Worm (Caenorhabditis elegans) whole organism, L4 larva: ENCODE data around the gene K07C5.2.
A peak's percentile ranks its signal among the peaks of the same experiment; 100 is the strongest.

Experiments used
- D1046.2 ChIP-seq: fragments of 200-800 bp; sonication (Bioruptor generic); IDR thresholded peaks from 2 replicates; pipeline ENCODE4 v1.3.6; 2022; ENCODE audit warnings: missing genetic modification characterization, missing compliant biosample characterization
- F26F4.8 ChIP-seq: fragments of 200-800 bp; sonication (Bioruptor generic); conservative IDR thresholded peaks from 2 replicates; pipeline ENCODE4 v1.3.6; 2022; ENCODE audit warnings: missing genetic modification characterization, missing compliant biosample characterization
- F37D6.2 ChIP-seq: sonication (generic microtip); optimal IDR thresholded peaks from 2 replicates; lab custom pipeline; 2016; ENCODE audit warnings: mild to moderate bottlenecking, missing genetic modification characterization, missing compliant biosample characterization
- R02D3.7 ChIP-seq: fragments of 150-350 bp; sonication (generic microtip); optimal IDR thresholded peaks from 3 replicates; lab custom pipeline; 2014; ENCODE audit warnings: missing biosample characterization, missing genetic modification characterization
- T26A8.4 ChIP-seq: fragments of 200-800 bp; sonication (Bioruptor generic); IDR thresholded peaks from 2 replicates; pipeline ENCODE4 v1.3.6; 2022; ENCODE audit warnings: missing genetic modification characterization, missing compliant biosample characterization
- Y105C5A.15 ChIP-seq: fragments of 200-800 bp; sonication (Bioruptor generic); IDR thresholded peaks from 2 replicates; pipeline ENCODE4 v1.3.6; 2022; ENCODE audit warnings: missing genetic modification characterization, missing compliant biosample characterization
- Y75B8A.6 ChIP-seq: fragments of 200-800 bp; sonication (Bioruptor generic); IDR thresholded peaks from 2 replicates; pipeline ENCODE4 v1.3.6; 2022; ENCODE audit warnings: missing genetic modification reagents, missing genetic modification characterization, missing compliant biosample characterization
- ZK546.5 ChIP-seq, 2 experiments: sonication (generic microtip); optimal IDR thresholded peaks; 2 replicates each; lab custom pipeline; 2017; ENCODE audit warnings: missing biosample characterization in 2 of 2, missing genetic modification characterization in 2 of 2
- aly-2 ChIP-seq: sonication (generic microtip); optimal IDR thresholded peaks from 2 replicates; lab custom pipeline; 2018; ENCODE audit warnings: missing biosample characterization, missing genetic modification characterization
- ceh-44 ChIP-seq: fragments of 200-800 bp; sonication (Bioruptor generic); IDR thresholded peaks from 2 replicates; pipeline ENCODE4 v1.3.6; 2022; ENCODE audit warnings: missing genetic modification reagents, missing genetic modification characterization, missing compliant biosample characterization
- ceh-62 ChIP-seq: sonication (generic microtip); optimal IDR thresholded peaks from 2 replicates; lab custom pipeline; 2017; ENCODE audit warnings: missing biosample characterization, missing genetic modification characterization
- daf-16 ChIP-seq, 3 experiments: sonication (generic microtip); optimal IDR thresholded peaks; 2 replicates each; lab custom pipeline; 2016 to 2017; ENCODE audit warnings: missing genetic modification characterization in 3 of 3, missing genetic modification reagents in 3 of 3, mild to moderate bottlenecking in 2 of 3, missing compliant biosample characterization in 2 of 3, missing biosample characterization in 1 of 3, moderate library complexity in 1 of 3
- dmd-6 ChIP-seq: fragments of 200-800 bp; sonication (Bioruptor generic); IDR thresholded peaks from 2 replicates; pipeline ENCODE4 v1.3.6; 2022; ENCODE audit warnings: missing genetic modification reagents, missing genetic modification characterization, missing compliant biosample characterization
- dpl-1 ChIP-seq: fragments of 150-350 bp; optimal IDR thresholded peaks from 2 replicates; lab custom pipeline; 2014; ENCODE audit warnings: missing biosample characterization, missing genetic modification reagents, missing genetic modification characterization
- dve-1 ChIP-seq: sonication (generic microtip); optimal IDR thresholded peaks from 2 replicates; lab custom pipeline; 2017; ENCODE audit warnings: antibody characterized with exemption, mild to moderate bottlenecking, missing genetic modification characterization, missing compliant biosample characterization; ENCODE audit not compliant: insufficient read depth
- egl-27 ChIP-seq: sonication (generic microtip); optimal IDR thresholded peaks from 3 replicates; lab custom pipeline; 2017; ENCODE audit warnings: missing biosample characterization, missing genetic modification reagents, missing genetic modification characterization
- fkh-10 ChIP-seq: fragments of 150-350 bp; optimal IDR thresholded peaks from 2 replicates; lab custom pipeline; 2014; ENCODE audit warnings: missing biosample characterization, missing genetic modification reagents, missing genetic modification characterization
- gei-8 ChIP-seq: fragments of 200-800 bp; sonication (Bioruptor generic); optimal IDR thresholded peaks from 2 replicates; lab custom pipeline; 2018; ENCODE audit warnings: mild to moderate bottlenecking, missing genetic modification characterization, missing compliant biosample characterization
- hif-1 ChIP-seq, 2 experiments: sonication (generic microtip); optimal IDR thresholded peaks; 2 replicates each; lab custom pipeline; 2016 to 2017; ENCODE audit warnings: missing compliant biosample characterization in 2 of 2, missing genetic modification characterization in 2 of 2, missing genetic modification reagents in 2 of 2, missing genotype in 2 of 2, mild to moderate bottlenecking in 1 of 2
- hlh-11 ChIP-seq: fragments of 200-800 bp; sonication (Bioruptor generic); optimal IDR thresholded peaks from 2 replicates; lab custom pipeline; 2018; ENCODE audit warnings: mild to moderate bottlenecking, missing genetic modification characterization, missing compliant biosample characterization
- hmg-1.1 ChIP-seq: fragments of 200-800 bp; sonication (Bioruptor generic); IDR thresholded peaks from 2 replicates; pipeline ENCODE4 v1.3.6; 2022; ENCODE audit warnings: missing genetic modification reagents, missing genetic modification characterization, missing compliant biosample characterization
- lim-7 ChIP-seq: fragments of 200-800 bp; sonication (Bioruptor generic); IDR thresholded peaks from 2 replicates; pipeline ENCODE4 v1.3.6; 2022; ENCODE audit warnings: missing genetic modification characterization, missing compliant biosample characterization
- lin-13 ChIP-seq: fragments of 150-350 bp; optimal IDR thresholded peaks from 2 replicates; lab custom pipeline; 2014; ENCODE audit warnings: missing biosample characterization, missing genetic modification reagents, missing genetic modification characterization
- lin-15B ChIP-seq: fragments of 150-350 bp; sonication (generic microtip); optimal IDR thresholded peaks from 3 replicates; lab custom pipeline; 2014; ENCODE audit warnings: missing biosample characterization, missing genetic modification characterization
- lin-39 ChIP-seq: fragments of 150-350 bp; optimal IDR thresholded peaks from 2 replicates; lab custom pipeline; 2014; ENCODE audit warnings: missing biosample characterization, missing genetic modification reagents, missing genetic modification characterization
- lir-3 ChIP-seq: sonication (generic microtip); optimal IDR thresholded peaks from 2 replicates; lab custom pipeline; 2016; ENCODE audit warnings: mild to moderate bottlenecking, missing genetic modification characterization, missing compliant biosample characterization
- mep-1 ChIP-seq: fragments of 150-350 bp; sonication (generic microtip); optimal IDR thresholded peaks from 3 replicates; lab custom pipeline; 2014; ENCODE audit warnings: missing biosample characterization, missing genetic modification characterization
- mes-2 ChIP-seq: sonication (generic microtip); optimal IDR thresholded peaks from 2 replicates; lab custom pipeline; 2016; ENCODE audit warnings: missing genotype, mild to moderate bottlenecking, missing genetic modification characterization, missing compliant biosample characterization; ENCODE audit not compliant: poor library complexity, severe bottlenecking
- mxl-3 ChIP-seq: fragments of 200-800 bp; sonication (Bioruptor generic); optimal IDR thresholded peaks from 2 replicates; lab custom pipeline; 2018; ENCODE audit warnings: mild to moderate bottlenecking, missing genetic modification characterization, missing compliant biosample characterization
- nhr-102 ChIP-seq: sonication (generic microtip); optimal IDR thresholded peaks from 2 replicates; lab custom pipeline; 2016; ENCODE audit warnings: mild to moderate bottlenecking, missing genetic modification characterization, moderate library complexity, missing compliant biosample characterization
- nhr-111 ChIP-seq: fragments of 200-800 bp; sonication (Bioruptor generic); optimal IDR thresholded peaks from 2 replicates; lab custom pipeline; 2018; ENCODE audit warnings: mild to moderate bottlenecking, missing genetic modification characterization, missing compliant biosample characterization
- nhr-28 ChIP-seq: fragments of 150-350 bp; optimal IDR thresholded peaks from 2 replicates; lab custom pipeline; 2014; ENCODE audit warnings: missing biosample characterization, missing genetic modification characterization
- nhr-77 ChIP-seq: fragments of 150-350 bp; optimal IDR thresholded peaks from 2 replicates; lab custom pipeline; 2014; ENCODE audit warnings: missing biosample characterization, missing genetic modification characterization
- php-3 ChIP-seq: fragments of 200-800 bp; sonication (Bioruptor generic); IDR thresholded peaks from 2 replicates; pipeline ENCODE4 v1.3.6; 2022; ENCODE audit warnings: missing genetic modification reagents, missing genetic modification characterization, missing compliant biosample characterization
- set-16 ChIP-seq: fragments of 200-800 bp; sonication (Bioruptor generic); IDR thresholded peaks from 2 replicates; pipeline ENCODE4 v1.3.6; 2022; ENCODE audit warnings: missing genetic modification reagents, missing genetic modification characterization, missing compliant biosample characterization
- spr-1 ChIP-seq: sonication (generic microtip); optimal IDR thresholded peaks from 2 replicates; lab custom pipeline; 2016; ENCODE audit warnings: mild to moderate bottlenecking, missing genetic modification characterization, missing compliant biosample characterization
- tag-97 ChIP-seq: fragments of 200-800 bp; sonication (Bioruptor generic); IDR thresholded peaks from 2 replicates; pipeline ENCODE4 v1.3.6; 2022; ENCODE audit warnings: missing genetic modification characterization, missing compliant biosample characterization
- unc-130 ChIP-seq: sonication (generic microtip); optimal IDR thresholded peaks from 2 replicates; lab custom pipeline; 2016; ENCODE audit warnings: missing genetic modification reagents, missing genetic modification characterization, missing compliant biosample characterization
- unc-39 ChIP-seq: sonication (generic microtip); optimal IDR thresholded peaks from 2 replicates; lab custom pipeline; 2017; ENCODE audit warnings: missing biosample characterization, missing genetic modification characterization
- unc-62 ChIP-seq, 3 experiments: fragments of 150-350 bp in 1 of 3; sonication (generic microtip); optimal IDR thresholded peaks in 2 of 3; peaks in 1 of 3; 1 replicate in 1 of 3; 2 replicates in 2 of 3; lab custom pipeline; 2014 to 2017; ENCODE audit warnings: missing biosample characterization in 3 of 3, missing genetic modification characterization in 3 of 3, missing genetic modification reagents in 3 of 3, missing genotype in 1 of 3
- zag-1 ChIP-seq: fragments of 150-350 bp; optimal IDR thresholded peaks from 2 replicates; lab custom pipeline; 2014; ENCODE audit warnings: missing biosample characterization, missing genetic modification characterization
- zfp-3 ChIP-seq: fragments of 200-800 bp; sonication (Bioruptor generic); conservative IDR thresholded peaks from 2 replicates; pipeline ENCODE4 v1.3.6; 2022; ENCODE audit warnings: missing genetic modification reagents, missing genetic modification characterization, missing compliant biosample characterization
- zip-11 ChIP-seq: fragments of 200-800 bp; sonication (Bioruptor generic); IDR thresholded peaks from 2 replicates; pipeline ENCODE4 v1.3.6; 2022; ENCODE audit warnings: missing genetic modification characterization, missing compliant biosample characterization
- zip-2 ChIP-seq: fragments of 150-350 bp; optimal IDR thresholded peaks from 2 replicates; lab custom pipeline; 2014; ENCODE audit warnings: missing biosample characterization, missing genetic modification characterization

The K07C5.2 gene

DNA sequence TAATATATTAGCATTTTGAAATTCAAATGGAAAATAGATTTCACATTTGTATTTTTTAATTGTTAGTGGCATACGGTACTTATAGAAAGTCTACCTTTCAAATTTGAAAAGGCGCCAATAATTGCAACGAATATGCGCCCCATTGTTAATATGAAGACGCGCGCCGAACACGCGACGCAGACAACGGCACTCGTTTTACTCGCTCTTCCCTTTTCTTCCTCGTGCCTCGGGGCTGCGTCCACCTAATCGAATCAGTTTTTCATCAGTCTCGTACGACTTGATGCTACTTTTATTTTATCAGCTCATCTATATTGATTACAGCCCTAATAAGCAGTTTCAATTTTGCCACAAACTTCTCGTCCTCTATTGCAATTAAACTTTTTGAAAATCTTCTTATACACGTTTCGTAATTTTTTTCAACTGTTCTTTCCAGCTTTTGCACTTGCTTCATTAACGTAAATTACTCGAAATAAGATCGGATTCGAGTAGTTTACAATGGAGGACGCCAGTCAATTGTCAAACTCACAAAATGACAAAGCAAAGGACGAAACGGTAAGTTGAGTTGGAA is 22.6 kb downstream of the K07C5.2 start, which contains the start of gene cash-1 (continued):
- TF ChIP-seq nhr-77: peak; percentile 29

ce11 chrV:10363834-10364233 is 24.5 kb downstream of the K07C5.2 start:
- TF ChIP-seq F26F4.8 (no peak), unc-62 (GFP tag; optimal IDR thresholded peaks at IDR 0.05 in 1 of 2; lab: Kevin White, UChicago) (peak in 1 of 2 experiments; percentile 93), unc-62 (tag; optimal IDR thresholded peaks at IDR 0.05; lab: Kevin White, UChicago) (no peak)

DNA sequence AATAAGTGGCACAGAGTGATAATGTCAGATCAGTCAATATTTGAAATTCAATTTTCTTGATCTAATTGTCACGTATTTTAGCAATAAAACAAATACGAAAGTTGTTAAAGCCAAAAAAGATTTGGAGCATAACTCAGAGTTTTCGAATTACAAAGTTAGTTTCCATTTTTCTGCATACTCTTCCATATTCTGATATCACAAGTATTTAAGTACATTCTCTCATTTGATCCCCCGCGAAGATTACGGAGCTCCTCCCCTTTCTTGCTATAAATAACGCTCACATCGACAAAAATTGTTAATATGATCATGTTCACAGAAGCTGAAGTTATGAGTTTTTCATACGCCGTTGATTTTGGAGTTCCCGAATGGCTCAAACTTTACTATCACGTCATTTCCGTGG is 29.0 kb downstream of the K07C5.2 start, which contains the start of gene sri-20:
TSS of gene sri-20 (plus strand) at position 301 of the 400 bp plus-strand sequence.
- TF ChIP-seq nhr-102 (no peak), Y105C5A.15 (GFP tag; lab: Robert Waterston, UW) (no peak), dve-1 (no peak), nhr-111 (GFP tag; lab: Kevin White, UChicago) (no peak), hlh-11 (tag; lab: Kevin White, UChicago) (no peak), unc-62 (GFP tag; optimal IDR thresholded peaks at IDR 0.05 in 1 of 2; lab: Kevin White, UChicago) (no peak), unc-62 (tag; optimal IDR thresholded peaks at IDR 0.05; lab: Kevin White, UChicago) (no peak), zag-1 (tag; lab: Kevin White, UChicago) (no peak), ceh-44 (GFP tag; lab: Robert Waterston, UW) (no peak), Y75B8A.6 (GFP tag; lab: Robert Waterston, UW) (no peak), zip-11 (GFP tag; lab: Robert Waterston, UW) (no peak), fkh-10 (GFP tag; lab: Kevin White, UChicago) (no peak), dpl-1 (GFP tag; lab: Kevin White, UChicago) (no peak), zip-2 (tag; lab: Kevin White, UChicago) (no peak), tag-97 (GFP tag; lab: Robert Waterston, UW) (no peak), lim-7 (GFP tag; lab: Robert Waterston, UW) (no peak), D1046.2 (GFP tag; lab: Robert Waterston, UW) (no peak)

- TF ChIP-seq F26F4.8 (no peak), dve-1 (peak; percentile 89), hmg-1.1 (GFP tag; lab: Robert Waterston, UW) (no peak), lin-13 (GFP tag; lab: Kevin White, UChicago) (no peak), nhr-111 (GFP tag; lab: Kevin White, UChicago) (no peak), mes-2 (tag; lab: Kevin White, UChicago) (no peak), daf-16 (GFP tag; optimal IDR thresholded peaks at IDR 0.05; lab: Kevin White, UChicago) (no peak), daf-16 (tag; optimal IDR thresholded peaks at IDR 0.05; lab: Kevin White, UChicago) (peak; percentile 83), mxl-3 (GFP tag; lab: Kevin White, UChicago) (peak; percentile 72), dmd-6 (peak; percentile 95), zfp-3 (0 out of 2 replicates have a peak, but pooled peaks have one; percentile 29), R02D3.7 (tag; lab: Kevin White, UChicago) (no peak), tag-97 (GFP tag; lab: Robert Waterston, UW) (no peak), gei-8 (no peak), set-16 (GFP tag; lab: Robert Waterston, UW) (no peak), egl-27 (tag; lab: Kevin White, UChicago) (no peak), lir-3 (tag; lab: Kevin White, UChicago) (no peak), ZK546.5 (tag; optimal IDR thresholded peaks at IDR 0.05; lab: Kevin White, UChicago) (no peak), lin-39 (no peak), unc-39 (tag; lab: Kevin White, UChicago) (no peak), nhr-28 (tag; lab: Kevin White, UChicago) (peak; percentile 100), php-3 (GFP tag; lab: Robert Waterston, UW) (0 out of 2 replicates have a peak, but pooled peaks have one; percentile 33), unc-130 (GFP tag; lab: Kevin White, UChicago) (no peak), Y75B8A.6 (GFP tag; lab: Robert Waterston, UW) (no peak), lin-15B (tag; lab: Kevin White, UChicago) (no peak), aly-2 (tag; lab: Kevin White, UChicago) (no peak), mep-1 (tag; lab: Kevin White, UChicago) (peak; percentile 33), F37D6.2 (tag; lab: Kevin White, UChicago) (no peak), T26A8.4 (GFP tag; lab: Robert Waterston, UW) (no peak), hif-1 (tag; optimal IDR thresholded peaks at IDR 0.05; lab: Kevin White, UChicago) (peak in 1 of 2 experiments; percentile 45), ceh-62 (tag; lab: Kevin White, UChicago) (no peak), spr-1 (tag; lab: Kevin White, UChicago) (no peak)
Measured at ce11 chrV:10371177-10371576, 31.9 kb downstream of the K07C5.2 start.
